Worm (Caenorhabditis elegans) whole organism, L2 larva: ENCODE data around the gene F22E5.7.
"Not testable (repeated sequence)": the region's sequence is repeated elsewhere in the genome, so short reads cannot be mapped to it uniquely, and the experiment has no call there.

Source experiments
- C34F6.9 ChIP-seq: fragments of 150-350 bp; optimal IDR thresholded peaks from 2 replicates; lab custom pipeline; 2014; ENCODE audit warnings: missing biosample characterization, missing genetic modification characterization
- ZK546.5 ChIP-seq: sonication (generic microtip); optimal IDR thresholded peaks from 2 replicates; lab custom pipeline; 2017; ENCODE audit warnings: missing biosample characterization, missing genetic modification characterization
- alr-1 ChIP-seq: fragments of 150-350 bp; optimal IDR thresholded peaks from 2 replicates; lab custom pipeline; 2014; ENCODE audit warnings: missing biosample characterization, missing genetic modification characterization
- aly-2 ChIP-seq: fragments of 150-350 bp; optimal IDR thresholded peaks from 2 replicates; lab custom pipeline; 2014; ENCODE audit warnings: missing biosample characterization, missing genetic modification characterization
- blmp-1 ChIP-seq: sonication (generic microtip); optimal IDR thresholded peaks from 2 replicates; lab custom pipeline; 2017; ENCODE audit warnings: missing genetic modification characterization, mild to moderate bottlenecking, missing compliant biosample characterization, antibody characterized with exemption, moderate library complexity; ENCODE audit not compliant: insufficient read depth
- crh-2 ChIP-seq: sonication (generic microtip); optimal IDR thresholded peaks from 2 replicates; lab custom pipeline; 2017; ENCODE audit warnings: missing biosample characterization, missing genetic modification characterization
- dmd-4 ChIP-seq: sonication (generic microtip); optimal IDR thresholded peaks from 2 replicates; lab custom pipeline; 2017; ENCODE audit warnings: missing biosample characterization, missing genetic modification characterization
- elt-3 ChIP-seq: sonication (generic microtip); optimal IDR thresholded peaks from 2 replicates; lab custom pipeline; 2017; ENCODE audit warnings: missing biosample characterization, missing genetic modification characterization
- fos-1 ChIP-seq: fragments of 150-350 bp; optimal IDR thresholded peaks from 2 replicates; lab custom pipeline; 2014; ENCODE audit warnings: missing biosample characterization, missing genetic modification characterization
- gmeb-1 ChIP-seq: fragments of 150-350 bp; optimal IDR thresholded peaks from 2 replicates; lab custom pipeline; 2014; ENCODE audit warnings: missing biosample characterization, missing genetic modification characterization
- lin-11 ChIP-seq: fragments of 150-350 bp; sonication (generic microtip); optimal IDR thresholded peaks from 2 replicates; lab custom pipeline; 2014; ENCODE audit warnings: missing biosample characterization, missing genetic modification characterization, inconsistent platforms, mixed read lengths
- lin-39 ChIP-seq: fragments of 150-350 bp; optimal IDR thresholded peaks from 2 replicates; lab custom pipeline; 2014; ENCODE audit warnings: missing biosample characterization, missing genetic modification reagents, missing genetic modification characterization
- lsy-2 ChIP-seq, 2 experiments: fragments of 150-350 bp in 1 of 2; sonication (generic microtip) in 1 of 2; optimal IDR thresholded peaks; 2 replicates each; lab custom pipeline; 2014 to 2017; ENCODE audit warnings: missing biosample characterization in 2 of 2, missing genetic modification characterization in 2 of 2
- mab-5 ChIP-seq: fragments of 150-350 bp; optimal IDR thresholded peaks from 2 replicates; lab custom pipeline; 2014; ENCODE audit warnings: missing biosample characterization, missing genetic modification characterization
- mdl-1 ChIP-seq, 2 experiments: fragments of 150-350 bp in 1 of 2; sonication (generic microtip) in 1 of 2; optimal IDR thresholded peaks; 2 replicates each; lab custom pipeline; 2017; ENCODE audit warnings: missing biosample characterization in 2 of 2, missing genetic modification characterization in 2 of 2
- nhr-21 ChIP-seq: fragments of 150-350 bp; optimal IDR thresholded peaks from 2 replicates; lab custom pipeline; 2014; ENCODE audit warnings: missing biosample characterization, missing genetic modification characterization
- nhr-25 ChIP-seq: fragments of 150-350 bp; sonication (generic microtip); optimal IDR thresholded peaks from 3 replicates; lab custom pipeline; 2014; ENCODE audit warnings: missing biosample characterization, missing genetic modification characterization
- nhr-6 ChIP-seq: fragments of 150-350 bp; optimal IDR thresholded peaks from 2 replicates; lab custom pipeline; 2014; ENCODE audit warnings: missing biosample characterization, missing genetic modification characterization
- nhr-77 ChIP-seq: fragments of 150-350 bp; optimal IDR thresholded peaks from 2 replicates; lab custom pipeline; 2014; ENCODE audit warnings: missing biosample characterization, missing genetic modification characterization
- peb-1 ChIP-seq: fragments of 150-350 bp; optimal IDR thresholded peaks from 2 replicates; lab custom pipeline; 2014; ENCODE audit warnings: missing biosample characterization, missing genetic modification characterization
- sem-4 ChIP-seq: fragments of 150-350 bp; optimal IDR thresholded peaks from 2 replicates; lab custom pipeline; 2014; ENCODE audit warnings: missing biosample characterization, missing genetic modification reagents, missing genetic modification characterization
- sma-3 ChIP-seq: sonication (generic microtip); optimal IDR thresholded peaks from 2 replicates; lab custom pipeline; 2016; ENCODE audit warnings: missing genetic modification reagents, missing genetic modification characterization, missing compliant biosample characterization
- sma-9 ChIP-seq, 2 experiments: fragments of 150-350 bp in 1 of 2; sonication (generic microtip) in 1 of 2; optimal IDR thresholded peaks; 2 replicates each; lab custom pipeline; 2014 to 2016; ENCODE audit warnings: missing genetic modification characterization in 2 of 2, mild to moderate bottlenecking in 1 of 2, missing biosample characterization in 1 of 2, missing compliant biosample characterization in 1 of 2, missing genetic modification reagents in 1 of 2, moderate library complexity in 1 of 2
- snpc-4 ChIP-seq: fragments of 150-350 bp; optimal IDR thresholded peaks from 2 replicates; lab custom pipeline; 2014; ENCODE audit warnings: missing biosample characterization, missing genetic modification characterization
- unc-39 ChIP-seq: fragments of 150-350 bp; optimal IDR thresholded peaks from 2 replicates; lab custom pipeline; 2014; ENCODE audit warnings: missing biosample characterization, missing genetic modification characterization
- unc-55 ChIP-seq: fragments of 150-350 bp; sonication (generic microtip); optimal IDR thresholded peaks from 3 replicates; lab custom pipeline; 2014; ENCODE audit warnings: missing biosample characterization, missing genetic modification reagents, missing genetic modification characterization
- ztf-1 ChIP-seq: fragments of 200-800 bp; sonication (Bioruptor generic); conservative IDR thresholded peaks from 2 replicates; pipeline ENCODE4 v1.3.6; 2022; ENCODE audit warnings: missing genetic modification characterization, missing compliant biosample characterization
- ztf-11 ChIP-seq: sonication (generic microtip); optimal IDR thresholded peaks from 2 replicates; lab custom pipeline; 2017; ENCODE audit warnings: missing biosample characterization, missing genetic modification characterization
- ztf-4 ChIP-seq: fragments of 150-350 bp; optimal IDR thresholded peaks from 2 replicates; lab custom pipeline; 2014; ENCODE audit warnings: missing biosample characterization, missing genetic modification characterization

F22E5.7 gene

DNA sequence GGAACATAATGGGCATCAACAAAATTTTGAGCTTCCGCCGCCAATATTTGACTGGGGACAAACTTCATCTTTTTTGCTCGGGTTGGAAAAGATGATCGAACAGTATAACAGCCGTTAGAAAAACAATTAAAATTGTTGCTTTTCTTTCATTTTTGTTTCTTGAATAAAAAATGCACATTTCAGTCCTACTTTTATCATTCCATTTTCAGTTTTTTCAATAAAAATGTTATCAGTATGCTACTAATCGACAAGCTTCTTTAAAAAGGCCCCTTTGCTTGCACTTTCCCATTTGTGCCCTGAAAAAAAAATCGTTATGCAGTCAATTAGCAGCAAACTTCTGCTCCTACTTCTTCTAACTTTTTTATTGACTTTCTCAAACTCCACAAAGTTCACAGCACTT is at the start of gene F22E5.7:
F22E5.7 (plus strand) TSS at position 301 of the 400 bp plus-strand sequence.
- TF ChIP-seq ztf-4, result no peak
- TF ChIP-seq lin-39 (tag; lab: Kevin White, UChicago), result no peak
- no peak for TF ChIP-seq mab-5
- TF ChIP-seq sma-3, result no peak
- TF ChIP-seq nhr-77 (tag; lab: Kevin White, UChicago), result no peak
- no peak for TF ChIP-seq unc-55 (GFP tag; lab: Kevin White, UChicago)
- TF ChIP-seq aly-2 (tag; lab: Kevin White, UChicago), result no peak
- no peak for TF ChIP-seq snpc-4 (tag; lab: Kevin White, UChicago)
- no peak for TF ChIP-seq blmp-1 (tag; lab: Kevin White, UChicago)
- no peak for TF ChIP-seq dmd-4 (tag; lab: Kevin White, UChicago)
- TF ChIP-seq sma-9 (GFP tag; optimal IDR thresholded peaks at IDR 0.05; lab: Kevin White, UChicago), result no peak
- no peak for TF ChIP-seq sma-9 (tag; optimal IDR thresholded peaks at IDR 0.05; lab: Kevin White, UChicago)
- no peak for TF ChIP-seq lsy-2 (tag; optimal IDR thresholded peaks at IDR 0.05; lab: Kevin White, UChicago)

DNA sequence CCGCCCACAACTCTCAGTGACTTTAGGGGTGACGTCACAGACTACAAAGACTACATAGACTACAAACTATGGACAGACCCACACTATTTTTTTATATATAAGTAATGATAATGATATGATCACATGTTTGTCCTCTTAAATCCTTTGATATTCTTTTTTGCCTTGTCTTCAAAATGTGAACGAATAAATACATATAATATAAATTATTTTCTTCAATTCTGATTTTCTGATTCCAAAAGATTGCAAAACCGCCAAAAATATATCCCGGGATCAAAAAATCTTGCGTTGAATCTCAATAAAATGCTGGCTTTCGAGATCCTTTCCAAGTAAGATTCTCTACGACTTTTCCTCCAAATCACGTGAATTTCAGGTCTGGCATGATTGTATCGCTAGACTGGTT is 41.7 kb upstream of the F22E5.7 start, which contains the start of gene F33H12.1:
F33H12.1 (plus strand) TSS at position 301 of the 400 bp plus-strand sequence.
- not testable (repeated sequence) for TF ChIP-seq mdl-1 (tag; optimal IDR thresholded peaks at IDR 0.05; lab: Kevin White, UChicago); ZK546.5 (tag; lab: Kevin White, UChicago); lin-11
- TF ChIP-seq, all 48 proteins: peak for 0; not testable (repeated sequence) for 48

DNA sequence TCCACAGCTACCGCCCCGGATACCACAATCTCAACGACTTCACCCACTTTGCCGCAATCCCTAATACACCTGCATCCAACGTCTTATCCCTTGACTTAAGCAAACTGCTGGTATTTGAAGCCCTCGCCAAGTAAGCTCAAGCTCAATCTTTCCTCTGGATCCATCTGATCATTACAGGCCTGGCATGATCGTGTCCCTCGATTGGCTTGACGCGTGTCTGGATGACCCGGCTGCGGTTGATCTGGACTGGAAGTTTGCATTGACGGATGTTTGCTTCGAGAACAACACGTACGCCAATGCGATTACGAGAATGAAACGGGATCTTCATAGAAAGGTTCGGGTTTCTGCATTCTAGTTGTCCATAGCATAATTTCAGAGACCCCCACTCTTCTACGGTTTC is 40.9 kb upstream of the F22E5.7 start:
- TF ChIP-seq mdl-1 (tag; optimal IDR thresholded peaks at IDR 0.05; lab: Kevin White, UChicago), result no peak
- no peak for TF ChIP-seq unc-39
- no peak for TF ChIP-seq C34F6.9
- no peak for TF ChIP-seq snpc-4 (tag; lab: Kevin White, UChicago)

DNA sequence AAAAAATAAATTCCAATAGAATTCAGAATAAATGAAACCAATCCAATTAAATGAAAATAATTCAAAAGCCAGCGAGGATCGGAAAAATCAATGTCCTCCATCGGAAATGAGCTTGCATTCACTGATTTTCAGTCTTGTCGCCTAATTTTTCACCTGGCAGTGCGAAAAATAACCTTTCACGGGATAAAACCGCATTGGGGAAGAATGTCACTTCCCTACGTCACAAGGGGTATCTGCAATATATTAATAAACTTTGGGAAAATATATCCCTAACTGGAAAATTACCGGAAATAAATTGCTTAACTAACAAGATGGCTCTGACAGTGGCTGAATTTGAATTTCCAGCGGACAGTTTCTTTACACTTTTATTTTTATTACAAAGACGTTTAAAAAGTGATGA is 36.6 kb upstream of the F22E5.7 start, which contains the start of gene sri-77:
sri-77 (minus strand) TSS at position 101 of the 400 bp plus-strand sequence.
- TF ChIP-seq nhr-6 (tag; lab: Kevin White, UChicago), result no peak
- no peak for TF ChIP-seq peb-1 (tag; lab: Kevin White, UChicago)
- no peak for TF ChIP-seq blmp-1 (tag; lab: Kevin White, UChicago)

DNA sequence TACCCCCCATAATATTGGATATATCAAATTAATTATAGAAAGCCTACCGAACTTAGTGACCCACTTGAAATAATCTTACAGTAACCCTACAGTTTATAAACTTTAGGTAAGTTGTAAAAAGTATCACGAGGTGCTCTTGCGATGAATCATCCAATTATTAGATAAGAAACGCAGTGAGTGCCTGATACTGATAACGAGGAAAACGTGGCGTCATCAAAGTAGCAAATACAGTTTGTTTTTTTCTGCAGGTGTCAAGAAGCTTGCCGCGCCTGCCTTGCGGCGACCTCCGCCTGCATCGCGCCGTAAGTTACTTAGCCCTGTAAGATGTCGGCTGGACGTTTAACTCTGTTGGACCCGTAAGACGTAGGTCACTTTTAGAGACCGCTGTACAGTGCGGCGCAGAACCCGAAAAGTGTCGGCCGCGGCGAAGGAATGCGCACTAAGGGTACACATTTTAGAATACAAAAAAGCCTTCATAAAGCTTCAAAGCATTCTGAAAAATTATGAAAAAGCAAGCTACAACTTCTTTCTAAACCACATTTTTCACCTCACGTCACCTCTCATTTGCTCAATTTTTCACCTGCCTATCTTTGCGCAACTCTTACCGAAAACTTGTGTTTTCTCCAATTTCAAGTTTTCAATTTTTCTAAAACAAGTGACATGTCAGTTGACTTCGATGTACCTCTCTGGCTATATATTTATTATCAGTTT is 31.5 kb upstream of the F22E5.7 start, which contains the start of gene sri-38:
sri-38 (plus strand) TSS at position 661 of the 711 bp plus-strand sequence.
- TF ChIP-seq fos-1 (peak; percentile 95), crh-2 (tag; lab: Kevin White, UChicago) (peak; percentile 49), gmeb-1 (tag; lab: Kevin White, UChicago) (no peak)

DNA sequence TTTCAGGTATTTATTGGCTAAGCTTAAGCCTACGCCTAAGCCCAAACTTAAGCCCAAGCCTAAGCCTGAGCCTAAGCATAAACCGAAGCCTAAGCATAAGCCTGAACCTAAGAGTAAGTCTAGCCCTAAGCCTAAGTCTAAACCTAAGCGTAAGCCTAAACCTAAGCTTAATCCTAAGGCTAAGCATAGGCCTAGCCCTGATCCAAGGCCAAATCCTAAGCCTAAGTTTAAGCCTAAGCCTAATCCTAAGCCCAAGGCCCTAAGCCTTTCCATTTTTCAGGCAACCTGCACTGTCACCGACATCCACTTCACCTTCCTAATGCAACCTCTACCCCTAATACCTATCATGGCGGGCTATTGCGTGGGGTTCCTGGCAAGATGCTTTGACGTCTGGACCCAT is 30.9 kb upstream of the F22E5.7 start:
- TF ChIP-seq ztf-4, result no peak
- no peak for TF ChIP-seq alr-1
- TF ChIP-seq unc-39, result no peak
- TF ChIP-seq lin-11, result no peak
- TF ChIP-seq elt-3 (tag; lab: Kevin White, UChicago), result no peak
- TF ChIP-seq ztf-1 (GFP tag; lab: Robert Waterston, UW), result no peak
- TF ChIP-seq sma-3, result no peak
- TF ChIP-seq sem-4 (tag; lab: Kevin White, UChicago), result no peak
- no peak for TF ChIP-seq peb-1 (tag; lab: Kevin White, UChicago)
- no peak for TF ChIP-seq lin-39 (tag; lab: Kevin White, UChicago)
- no peak for TF ChIP-seq dmd-4 (tag; lab: Kevin White, UChicago)
- no peak for TF ChIP-seq ztf-11 (tag; lab: Kevin White, UChicago)
- no peak for TF ChIP-seq nhr-21 (tag; lab: Kevin White, UChicago)
- TF ChIP-seq nhr-25 (tag; lab: Kevin White, UChicago), result no peak
- no peak for TF ChIP-seq nhr-77 (tag; lab: Kevin White, UChicago)
- TF ChIP-seq ZK546.5 (tag; lab: Kevin White, UChicago), result no peak
